Worm (Caenorhabditis elegans): ENCODE data around the gene C53C11.4.

DNA sequence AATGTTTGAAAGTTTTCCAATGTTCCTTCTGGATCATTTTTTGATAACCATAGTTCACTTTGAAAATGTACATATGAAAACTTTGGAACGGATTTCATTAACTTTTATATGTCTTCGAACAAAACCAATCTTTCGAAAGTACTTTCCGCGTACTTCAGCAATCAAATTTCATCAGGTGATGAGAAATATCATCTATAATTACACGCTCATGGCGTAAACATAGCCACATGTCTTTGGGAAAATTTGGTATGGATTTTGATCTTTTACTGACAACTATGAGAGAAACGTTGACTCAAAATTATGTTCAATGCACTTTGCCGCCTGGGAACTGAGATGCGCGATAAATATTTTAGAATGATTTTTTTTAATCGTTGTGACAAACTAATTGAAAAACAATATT lies 28.2 kb downstream of the C53C11.4 start:
- TF ChIP-seq flt-1 (GFP tag; IDR thresholded peaks at IDR 0.05) (no peak), tab-1 (GFP tag; IDR thresholded peaks at IDR 0.05) (no peak), klf-2 (GFP tag; conservative IDR thresholded peaks at IDR 0.05) (no peak), ztf-29 (GFP tag; IDR thresholded peaks at IDR 0.05) (no peak), cog-1 (tag; optimal IDR thresholded peaks at IDR 0.05) (no peak), T22C8.4 (GFP tag; IDR thresholded peaks at IDR 0.05) (no peak), ztf-23 (GFP tag; IDR thresholded peaks at IDR 0.05) (no peak), ref-1 (GFP tag; conservative IDR thresholded peaks at IDR 0.05) (no peak), med-1 (GFP tag; optimal IDR thresholded peaks at IDR 0.05; ENCODE audit: insufficient read depth) (no peak)
